Fruit fly (Drosophila melanogaster): ENCODE data around the gene BG642163.

- TF ChIP-seq CG12768 (GFP tag; optimal IDR thresholded peaks at IDR 0.05) (no peak), CG5204 (GFP tag; optimal IDR thresholded peaks at IDR 0.05) (no peak), tj (GFP tag; optimal IDR thresholded peaks at IDR 0.05) (no peak), Hr96 (GFP tag; optimal IDR thresholded peaks at IDR 0.05) (no peak)
Observed at dm6 chr2L:4640996-4641395, at the start of gene BG642163.
